Fruit fly (Drosophila melanogaster) whole organism, embryonic: ENCODE measurements around the gene CoRest.

ENCODE experiments used
- Abd-B ChIP-seq: fragments of 200-800 bp; sonication (Bioruptor generic); optimal IDR thresholded peaks from 2 replicates; lab custom pipeline; 2018; ENCODE audit warnings: missing biosample characterization, mild to moderate bottlenecking, missing genetic modification characterization, moderate library complexity
- Adf1 ChIP-seq: fragments of 200-800 bp; sonication (Bioruptor generic); IDR thresholded peaks from 2 replicates; pipeline ENCODE4 v1.3.6; 2022; ENCODE audit warnings: missing biosample characterization, missing genetic modification characterization
- Atf3 ChIP-seq: fragments of 200-800 bp; sonication (Bioruptor generic); optimal IDR thresholded peaks from 3 replicates; lab custom pipeline; 2016; ENCODE audit warnings: missing biosample characterization, missing genetic modification characterization
- Bdp1 ChIP-seq: fragments of 200-800 bp; sonication (Bioruptor generic); optimal IDR thresholded peaks from 3 replicates; lab custom pipeline; 2016; ENCODE audit warnings: missing biosample characterization, missing genetic modification characterization
- CG1024 ChIP-seq: fragments of 200-800 bp; sonication (Bioruptor generic); IDR thresholded peaks from 2 replicates; pipeline ENCODE4 v1.3.6; 2022; ENCODE audit warnings: missing biosample characterization, missing genetic modification characterization
- CG10979 ChIP-seq: fragments of 200-800 bp; sonication (Bioruptor generic); optimal IDR thresholded peaks from 2 replicates; lab custom pipeline; 2018; ENCODE audit warnings: missing biosample characterization, mild to moderate bottlenecking, missing genetic modification characterization, moderate library complexity
- CG11696 ChIP-seq: fragments of 200-800 bp; sonication (Bioruptor generic); IDR thresholded peaks from 2 replicates; pipeline ENCODE4 v1.3.6; 2022; ENCODE audit warnings: missing biosample characterization, missing genetic modification characterization
- CG12236 ChIP-seq: fragments of 200-800 bp; sonication (Bioruptor generic); optimal IDR thresholded peaks from 2 replicates; lab custom pipeline; 2016; ENCODE audit warnings: missing biosample characterization, missing genetic modification characterization
- CG12744 ChIP-seq: fragments of 200-800 bp; sonication (Bioruptor generic); optimal IDR thresholded peaks from 2 replicates; lab custom pipeline; 2016; ENCODE audit warnings: missing biosample characterization, missing genetic modification characterization
- CG13894 ChIP-seq: fragments of 200-800 bp; sonication (Bioruptor generic); optimal IDR thresholded peaks from 3 replicates; lab custom pipeline; 2018; ENCODE audit warnings: missing biosample characterization, mild to moderate bottlenecking, missing genetic modification characterization, moderate library complexity
- CG14667 ChIP-seq: fragments of 200-800 bp; sonication (Bioruptor generic); IDR thresholded peaks from 2 replicates; pipeline ENCODE4 v1.3.6; 2022; ENCODE audit warnings: missing biosample characterization, missing genetic modification characterization
- CG15696 ChIP-seq: fragments of 200-800 bp; sonication (Bioruptor generic); optimal IDR thresholded peaks from 2 replicates; lab custom pipeline; 2019; ENCODE audit warnings: missing biosample characterization, mild to moderate bottlenecking, missing genetic modification characterization, moderate library complexity
- CG16815 ChIP-seq: fragments of 200-800 bp; sonication (Bioruptor generic); optimal IDR thresholded peaks from 3 replicates; lab custom pipeline; 2017; ENCODE audit warnings: missing biosample characterization, mild to moderate bottlenecking, missing genetic modification characterization
- CG2129 ChIP-seq: fragments of 200-800 bp; sonication (Bioruptor generic); IDR thresholded peaks from 2 replicates; pipeline ENCODE4 v1.3.6; 2022; ENCODE audit warnings: missing biosample characterization, missing genetic modification characterization; ENCODE audit not compliant: partially characterized antibody
- CG2875 ChIP-seq: fragments of 200-800 bp; sonication (Bioruptor generic); optimal IDR thresholded peaks from 2 replicates; lab custom pipeline; 2017; ENCODE audit warnings: missing biosample characterization, mild to moderate bottlenecking, missing genetic modification characterization, missing genetic modification reagents
- CG32772 ChIP-seq: fragments of 200-800 bp; sonication (Bioruptor generic); IDR thresholded peaks from 2 replicates; pipeline ENCODE4 v1.3.6; 2022; ENCODE audit warnings: missing biosample characterization, missing genetic modification characterization
- CG4424 ChIP-seq: fragments of 200-800 bp; sonication (Bioruptor generic); optimal IDR thresholded peaks from 3 replicates; lab custom pipeline; 2016; ENCODE audit warnings: missing biosample characterization, missing genetic modification characterization
- CG6254 ChIP-seq: fragments of 200-800 bp; sonication (Bioruptor generic); optimal IDR thresholded peaks from 3 replicates; lab custom pipeline; 2017; ENCODE audit warnings: mild to moderate bottlenecking, missing biosample characterization, missing genetic modification reagents, missing genetic modification characterization
- CG7372 ChIP-seq: fragments of 200-800 bp; sonication (Bioruptor generic); IDR thresholded peaks from 2 replicates; pipeline ENCODE4 v1.3.6; 2022; ENCODE audit warnings: missing biosample characterization, missing genetic modification characterization
- CG8765 ChIP-seq: fragments of 200-800 bp; sonication (Bioruptor generic); IDR thresholded peaks from 2 replicates; pipeline ENCODE4 v1.3.6; 2022; ENCODE audit warnings: missing biosample characterization, missing genetic modification characterization
- CG8944 ChIP-seq: fragments of 200-800 bp; sonication (Bioruptor generic); optimal IDR thresholded peaks from 3 replicates; lab custom pipeline; 2016; ENCODE audit warnings: missing biosample characterization, missing genetic modification characterization
- CG9215 ChIP-seq: fragments of 200-800 bp; sonication (Bioruptor generic); IDR thresholded peaks from 2 replicates; pipeline ENCODE4 v1.3.6; 2022; ENCODE audit warnings: missing biosample characterization, missing genetic modification characterization
- CG9797 ChIP-seq: fragments of 200-800 bp; sonication (Bioruptor generic); optimal IDR thresholded peaks from 3 replicates; lab custom pipeline; 2018; ENCODE audit warnings: missing biosample characterization, mild to moderate bottlenecking, missing genetic modification characterization
- CG9817 ChIP-seq: fragments of 200-800 bp; sonication (Bioruptor generic); optimal IDR thresholded peaks from 2 replicates; lab custom pipeline; 2018; ENCODE audit warnings: missing biosample characterization, mild to moderate bottlenecking, missing genetic modification characterization, moderate library complexity
- Elba2 ChIP-seq: fragments of 200-800 bp; sonication (Bioruptor generic); optimal IDR thresholded peaks from 3 replicates; lab custom pipeline; 2016; ENCODE audit warnings: missing biosample characterization, missing genetic modification characterization
- GATAe ChIP-seq: fragments of 200-800 bp; sonication (Bioruptor generic); conservative IDR thresholded peaks from 2 replicates; pipeline ENCODE4 v1.3.6; 2022; ENCODE audit warnings: missing biosample characterization, missing genetic modification characterization
- Hmx ChIP-seq: fragments of 200-800 bp; sonication (Bioruptor generic); optimal IDR thresholded peaks from 2 replicates; lab custom pipeline; 2016; ENCODE audit warnings: missing biosample characterization, missing genetic modification characterization
- Hr39 ChIP-seq: fragments of >200 bp; optimal IDR thresholded peaks from 2 replicates; lab custom pipeline; 2017
- Hsf ChIP-seq: fragments of 200-800 bp; sonication (Bioruptor generic); optimal IDR thresholded peaks from 3 replicates; lab custom pipeline; 2016; ENCODE audit warnings: missing biosample characterization, missing genetic modification characterization
- Myb ChIP-seq: fragments of 200-800 bp; sonication (Bioruptor generic); optimal IDR thresholded peaks from 2 replicates; lab custom pipeline; 2016; ENCODE audit warnings: missing biosample characterization, missing genetic modification characterization
- PHDP ChIP-seq: fragments of 200-800 bp; sonication (Bioruptor generic); optimal IDR thresholded peaks from 3 replicates; lab custom pipeline; 2018; ENCODE audit warnings: missing biosample characterization, mild to moderate bottlenecking, missing genetic modification characterization, moderate library complexity
- Six4 ChIP-seq: fragments of 200-800 bp; sonication (Bioruptor generic); optimal IDR thresholded peaks from 2 replicates; lab custom pipeline; 2016; ENCODE audit warnings: missing biosample characterization, missing genetic modification characterization
- ap ChIP-seq: fragments of 200-800 bp; sonication (Bioruptor generic); IDR thresholded peaks from 2 replicates; pipeline ENCODE4 v1.3.6; 2022; ENCODE audit warnings: missing biosample characterization, missing genetic modification characterization
- bcd ChIP-seq: fragments of 200-800 bp; sonication (Bioruptor generic); optimal IDR thresholded peaks from 2 replicates; lab custom pipeline; 2017; ENCODE audit warnings: missing biosample characterization, mild to moderate bottlenecking, missing genetic modification characterization
- caup ChIP-seq: fragments of 200-800 bp; sonication (Bioruptor generic); optimal IDR thresholded peaks from 3 replicates; lab custom pipeline; 2017; ENCODE audit warnings: missing biosample characterization, mild to moderate bottlenecking, missing genetic modification characterization, moderate library complexity; ENCODE audit not compliant: severe bottlenecking
- cg ChIP-seq: fragments of 200-800 bp; sonication (Bioruptor generic); optimal IDR thresholded peaks from 3 replicates; lab custom pipeline; 2019; ENCODE audit warnings: missing biosample characterization, mild to moderate bottlenecking, missing genetic modification characterization, moderate library complexity
- eyg ChIP-seq: fragments of 200-800 bp; sonication (Bioruptor generic); optimal IDR thresholded peaks from 3 replicates; lab custom pipeline; 2016; ENCODE audit warnings: missing biosample characterization, missing genetic modification characterization
- kah ChIP-seq: fragments of 200-800 bp; sonication (Bioruptor generic); optimal IDR thresholded peaks from 2 replicates; lab custom pipeline; 2018; ENCODE audit warnings: missing biosample characterization, mild to moderate bottlenecking, missing genetic modification characterization
- pan ChIP-seq, 4 experiments: fragments of >200 bp in 3 of 4; fragments of 200-800 bp in 1 of 4; sonication (Bioruptor generic) in 1 of 4; optimal IDR thresholded peaks in 3 of 4; IDR thresholded peaks in 1 of 4; 2 replicates each; pipeline versions ENCODE4 v1.3.6 to Lab custom; 2017 to 2022; ENCODE audit warnings: missing biosample characterization in 2 of 4, missing genetic modification characterization in 2 of 4, mixed read lengths in 1 of 4
- pb ChIP-seq: fragments of 200-800 bp; sonication (Bioruptor generic); optimal IDR thresholded peaks from 3 replicates; lab custom pipeline; 2016; ENCODE audit warnings: missing biosample characterization, missing genetic modification characterization
- pho ChIP-seq: fragments of 200-800 bp; sonication (Bioruptor generic); optimal IDR thresholded peaks from 2 replicates; lab custom pipeline; 2016; ENCODE audit warnings: missing biosample characterization, missing genetic modification characterization
- pnt ChIP-seq: fragments of 200-800 bp; sonication (Bioruptor generic); optimal IDR thresholded peaks from 3 replicates; lab custom pipeline; 2016; ENCODE audit warnings: missing biosample characterization, missing genetic modification characterization
- prd ChIP-seq, 3 experiments: fragments of >200 bp in 2 of 3; fragments of 200-800 bp in 1 of 3; sonication (Bioruptor generic) in 1 of 3; optimal IDR thresholded peaks in 2 of 3; IDR thresholded peaks in 1 of 3; 2 replicates in 2 of 3; 3 replicates in 1 of 3; pipeline versions ENCODE4 v1.3.6 to Lab custom; 2017 to 2022; ENCODE audit warnings: missing biosample characterization in 1 of 3, missing genetic modification characterization in 1 of 3
- sens ChIP-seq: fragments of 200-800 bp; sonication (Bioruptor generic); peaks from one replicate; lab custom pipeline; 2016; ENCODE audit warnings: missing biosample characterization, missing genetic modification characterization
- sob ChIP-seq: fragments of 200-800 bp; sonication (Bioruptor generic); IDR thresholded peaks from 2 replicates; pipeline ENCODE4 v1.3.6; 2022; ENCODE audit warnings: missing biosample characterization, missing genetic modification characterization
- tgo ChIP-seq: fragments of 200-800 bp; sonication (Bioruptor generic); IDR thresholded peaks from 3 replicates; pipeline ENCODE4 v1.3.6; 2022; ENCODE audit warnings: missing biosample characterization, missing genetic modification characterization
- trem ChIP-seq: fragments of 200-800 bp; optimal IDR thresholded peaks from 3 replicates; lab custom pipeline; 2019; ENCODE audit warnings: missing biosample characterization, mild to moderate bottlenecking, missing genetic modification characterization, moderate library complexity
- tup ChIP-seq: fragments of 200-800 bp; sonication (Bioruptor generic); optimal IDR thresholded peaks from 2 replicates; lab custom pipeline; 2016; ENCODE audit warnings: missing biosample characterization, mild to moderate bottlenecking, missing genetic modification characterization, moderate library complexity

The CoRest gene

DNA sequence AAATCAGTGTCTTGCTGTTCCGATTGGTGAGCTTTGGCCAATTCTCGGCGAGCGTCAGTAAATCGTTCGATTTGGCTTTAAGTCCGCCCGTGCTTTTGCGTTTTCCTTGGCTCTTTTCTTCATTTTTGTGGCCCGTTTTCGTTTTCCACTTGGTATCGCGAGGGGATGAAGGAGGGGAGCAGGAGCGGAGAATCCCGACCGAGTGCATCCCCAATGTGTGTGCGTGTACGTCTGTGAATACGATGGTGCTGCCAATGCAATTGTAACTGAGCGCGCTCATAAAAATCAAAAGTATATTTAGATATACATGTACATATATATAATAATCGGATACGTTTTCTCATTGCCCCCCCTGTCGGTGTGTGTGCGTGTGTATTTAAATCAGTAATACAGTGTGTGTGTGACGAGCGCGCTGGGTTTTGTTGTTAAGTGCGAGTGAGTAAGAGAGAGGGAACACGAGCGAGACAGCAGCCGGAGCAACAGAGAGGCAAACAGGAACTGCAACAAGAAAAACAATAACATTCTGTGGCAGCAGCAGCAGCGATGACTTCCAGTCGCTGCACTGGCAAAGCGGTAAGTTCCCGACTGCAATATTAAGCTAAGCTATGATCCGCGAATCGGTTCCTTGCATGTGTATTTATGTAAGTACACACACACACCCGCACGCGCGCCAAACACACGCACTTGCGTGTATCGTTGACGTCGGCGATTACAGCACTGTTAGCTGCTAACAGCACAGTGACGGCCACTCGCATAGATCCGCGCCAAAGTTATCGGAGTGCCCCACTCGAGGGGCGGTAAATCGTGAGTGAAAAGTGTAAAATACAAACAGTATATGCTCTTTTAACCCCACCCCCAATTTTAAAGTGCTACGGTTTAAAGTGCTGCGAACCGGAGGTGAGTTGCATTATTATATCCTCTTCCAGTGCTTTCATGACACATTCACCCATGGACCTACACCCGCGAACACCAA, 25.8 kb upstream of the CoRest start (continued):
- TF ChIP-seq Myb: peak; percentile 44
- TF ChIP-seq CG9215 (GFP tag; lab: Robert Waterston, UW): peak; percentile 62
- TF ChIP-seq CG12236 (GFP tag; lab: Kevin White, UChicago): no peak
- TF ChIP-seq prd (optimal IDR thresholded peaks at IDR 0.05; lab: Kevin White, UChicago): no peak
- peak; percentile 60 for TF ChIP-seq prd (GFP tag; IDR thresholded peaks at IDR 0.05; lab: Robert Waterston, UW)
- TF ChIP-seq CG12744 (GFP tag; lab: Kevin White, UChicago): peak; percentile 25
- TF ChIP-seq CG16815 (GFP tag; lab: Kevin White, UChicago): peak; percentile 22
- no peak for TF ChIP-seq pan (optimal IDR thresholded peaks at IDR 0.05; lab: Kevin White, UChicago)
- TF ChIP-seq pan (GFP tag; optimal IDR thresholded peaks at IDR 0.05 in 1 of 2, IDR thresholded peaks at IDR 0.05 in 1 of 2): peak in 1 of 2 experiments; percentile 62
- TF ChIP-seq CG4424 (GFP tag; lab: Kevin White, UChicago): peak; percentile 18
- no peak for TF ChIP-seq kah (GFP tag; lab: Kevin White, UChicago)
- TF ChIP-seq CG2875 (GFP tag; lab: Kevin White, UChicago): no peak
- peak; percentile 46 for TF ChIP-seq CG10979 (tag; lab: Kevin White, UChicago)
- TF ChIP-seq Atf3 (GFP tag; lab: Kevin White, UChicago): peak; percentile 26
- peak; percentile 43; the same call in 1 of the 2 replicates for TF ChIP-seq CG14667 (GFP tag; lab: Robert Waterston, UW)
- TF ChIP-seq pnt (GFP tag; lab: Kevin White, UChicago): peak; percentile 40
- no peak for TF ChIP-seq CG9797 (GFP tag; lab: Kevin White, UChicago)
- TF ChIP-seq PHDP (tag; lab: Kevin White, UChicago): peak; percentile 52
- TF ChIP-seq Hmx: no peak
- TF ChIP-seq Hr39 (lab: Kevin White, UChicago): no peak
- TF ChIP-seq Hsf (GFP tag; lab: Kevin White, UChicago): peak; percentile 38
- no peak for TF ChIP-seq trem (tag; lab: Kevin White, UChicago)
- TF ChIP-seq CG7372: 0 out of 2 replicates have a peak, but pooled peaks have one; percentile 20
- peak; percentile 37 for TF ChIP-seq Abd-B
- no peak for TF ChIP-seq Elba2 (GFP tag; lab: Kevin White, UChicago)
- peak; percentile 62 for TF ChIP-seq bcd (GFP tag; lab: Kevin White, UChicago)
- TF ChIP-seq GATAe: no peak
- TF ChIP-seq CG6254 (GFP tag; lab: Kevin White, UChicago): no peak
- peak; percentile 63 for TF ChIP-seq pho
- peak; percentile 25 for TF ChIP-seq CG15696 (tag; lab: Kevin White, UChicago)
- TF ChIP-seq Bdp1 (GFP tag; lab: Kevin White, UChicago): peak; percentile 54
- TF ChIP-seq tup (GFP tag; lab: Kevin White, UChicago): no peak
- TF ChIP-seq ap (GFP tag; lab: Robert Waterston, UW): peak; percentile 56
- peak; percentile 75 for TF ChIP-seq caup
- TF ChIP-seq Six4 (GFP tag; lab: Kevin White, UChicago): no peak
- peak; percentile 94 for TF ChIP-seq CG11696 (GFP tag; lab: Robert Waterston, UW)
- TF ChIP-seq CG9817: peak; percentile 58
- peak; percentile 55 for TF ChIP-seq sob (GFP tag; lab: Robert Waterston, UW)
- TF ChIP-seq Adf1 (GFP tag; lab: Robert Waterston, UW): peak; percentile 29; the same call in 1 of the 2 replicates
- 0 out of 2 replicates have a peak, but pooled peaks have one; percentile 14 for TF ChIP-seq CG32772 (GFP tag; lab: Robert Waterston, UW)
- TF ChIP-seq CG8944 (GFP tag; lab: Kevin White, UChicago): peak; percentile 37
- TF ChIP-seq pb (GFP tag; lab: Kevin White, UChicago): peak; percentile 54
- TF ChIP-seq tgo (GFP tag; lab: Robert Waterston, UW): peak; percentile 53; the same call in 2 of the 3 replicates
- no peak for TF ChIP-seq eyg
- TF ChIP-seq cg (GFP tag; lab: Kevin White, UChicago): peak; percentile 94
- TF ChIP-seq sens: peak; percentile 70
- peak; percentile 34 for TF ChIP-seq CG13894
- TF ChIP-seq CG8765 (GFP tag; lab: Robert Waterston, UW): no peak
- no peak for TF ChIP-seq CG1024
- no peak for TF ChIP-seq CG2129 (GFP tag; lab: Robert Waterston, UW)
